Fruit fly (Drosophila melanogaster) whole organism, embryonic: ENCODE data around the gene Dscam3.
A peak's percentile ranks its signal among the peaks of the same experiment; 100 is the strongest.

Experiments used
- CG11247 ChIP-seq: fragments of 200-800 bp; sonication (Bioruptor generic); IDR thresholded peaks from 2 replicates; pipeline ENCODE4 v1.3.6; 2022; ENCODE audit warnings: missing biosample characterization, missing genetic modification characterization
- CG12942 ChIP-seq: fragments of 200-800 bp; sonication (Bioruptor generic); optimal IDR thresholded peaks from 3 replicates; lab custom pipeline; 2016; ENCODE audit warnings: missing biosample characterization, missing genetic modification characterization
- CG13296 ChIP-seq: fragments of 200-800 bp; sonication (Bioruptor generic); optimal IDR thresholded peaks from 3 replicates; lab custom pipeline; 2018; ENCODE audit warnings: missing biosample characterization, mild to moderate bottlenecking, missing genetic modification characterization
- CG15011 ChIP-seq: fragments of 200-800 bp; sonication (Bioruptor generic); optimal IDR thresholded peaks from 3 replicates; lab custom pipeline; 2018; ENCODE audit warnings: missing biosample characterization, mild to moderate bottlenecking, missing genetic modification characterization
- CG15601 ChIP-seq: fragments of 200-800 bp; sonication (Bioruptor generic); optimal IDR thresholded peaks from 3 replicates; lab custom pipeline; 2019; ENCODE audit warnings: missing biosample characterization, mild to moderate bottlenecking, missing genetic modification characterization, moderate library complexity
- CG15696 ChIP-seq: fragments of 200-800 bp; sonication (Bioruptor generic); optimal IDR thresholded peaks from 2 replicates; lab custom pipeline; 2019; ENCODE audit warnings: missing biosample characterization, mild to moderate bottlenecking, missing genetic modification characterization, moderate library complexity
- CG16813 ChIP-seq: fragments of 200-800 bp; sonication (Bioruptor generic); IDR thresholded peaks from 3 replicates; pipeline ENCODE4 v1.3.6; 2022; ENCODE audit warnings: missing biosample characterization, missing genetic modification characterization; ENCODE audit not compliant: partially characterized antibody
- CG1792 ChIP-seq: fragments of 200-800 bp; sonication (Bioruptor generic); optimal IDR thresholded peaks from 2 replicates; lab custom pipeline; 2016; ENCODE audit warnings: missing biosample characterization, missing genetic modification characterization
- CG2120 ChIP-seq: fragments of 200-800 bp; sonication (Bioruptor generic); optimal IDR thresholded peaks from 3 replicates; lab custom pipeline; 2016; ENCODE audit warnings: missing biosample characterization, missing genetic modification characterization
- CG2889 ChIP-seq: fragments of 200-800 bp; sonication (Bioruptor generic); IDR thresholded peaks from 3 replicates; pipeline ENCODE4 v1.3.6; 2022; ENCODE audit warnings: missing biosample characterization, missing genetic modification characterization
- CG3847 ChIP-seq: fragments of 200-800 bp; sonication (Bioruptor generic); IDR thresholded peaks from 2 replicates; pipeline ENCODE4 v1.3.6; 2022; ENCODE audit warnings: missing biosample characterization, missing genetic modification characterization
- CG4404 ChIP-seq: fragments of 200-800 bp; sonication (Bioruptor generic); IDR thresholded peaks from 2 replicates; pipeline ENCODE4 v1.3.6; 2022; ENCODE audit warnings: missing biosample characterization, missing genetic modification characterization
- CG5180 ChIP-seq: fragments of 200-800 bp; sonication (Bioruptor generic); optimal IDR thresholded peaks from 3 replicates; lab custom pipeline; 2017; ENCODE audit warnings: missing biosample characterization, missing genetic modification characterization, mild to moderate bottlenecking, moderate library complexity, missing genetic modification reagents
- CG6175 ChIP-seq: fragments of 200-800 bp; sonication (Bioruptor generic); IDR thresholded peaks from 3 replicates; pipeline ENCODE4 v1.3.6; 2022; ENCODE audit warnings: missing biosample characterization, missing genetic modification characterization
- CG6791 ChIP-seq: fragments of 200-800 bp; sonication (Bioruptor generic); IDR thresholded peaks from 3 replicates; pipeline ENCODE4 v1.3.6; 2022; ENCODE audit warnings: missing biosample characterization, missing genetic modification characterization; ENCODE audit not compliant: partially characterized antibody
- CG6813 ChIP-seq: fragments of 200-800 bp; sonication (Bioruptor generic); optimal IDR thresholded peaks from 2 replicates; lab custom pipeline; 2017; ENCODE audit warnings: missing biosample characterization, missing genetic modification characterization, mild to moderate bottlenecking, moderate library complexity, missing genetic modification reagents
- CG7271 ChIP-seq: fragments of 200-800 bp; sonication (Bioruptor generic); optimal IDR thresholded peaks from 2 replicates; lab custom pipeline; 2018; ENCODE audit warnings: missing biosample characterization, mild to moderate bottlenecking, missing genetic modification characterization, moderate library complexity
- CG7556 ChIP-seq: fragments of 200-800 bp; sonication (Bioruptor generic); optimal IDR thresholded peaks from 2 replicates; lab custom pipeline; 2017; ENCODE audit warnings: missing biosample characterization, mild to moderate bottlenecking, missing genetic modification characterization
- Dad ChIP-seq: fragments of 200-800 bp; sonication (Bioruptor generic); optimal IDR thresholded peaks from 3 replicates; lab custom pipeline; 2016; ENCODE audit warnings: missing biosample characterization, missing genetic modification characterization
- Elba2 ChIP-seq: fragments of 200-800 bp; sonication (Bioruptor generic); optimal IDR thresholded peaks from 3 replicates; lab custom pipeline; 2016; ENCODE audit warnings: missing biosample characterization, missing genetic modification characterization
- Fer2 ChIP-seq: fragments of 200-800 bp; sonication (Bioruptor generic); optimal IDR thresholded peaks from 2 replicates; lab custom pipeline; 2018; ENCODE audit warnings: missing biosample characterization, mild to moderate bottlenecking, missing genetic modification characterization, moderate library complexity
- Gug ChIP-seq: fragments of 200-800 bp; sonication (Bioruptor generic); IDR thresholded peaks from 4 replicates; pipeline ENCODE4 v1.3.6; 2022; ENCODE audit warnings: missing biosample characterization, missing genetic modification characterization
- H2.0 ChIP-seq: fragments of 200-800 bp; sonication (Bioruptor generic); IDR thresholded peaks from 2 replicates; pipeline ENCODE4 v1.3.6; 2022; ENCODE audit warnings: missing biosample characterization, missing genetic modification characterization
- HLH4C ChIP-seq: fragments of 200-800 bp; sonication (Bioruptor generic); IDR thresholded peaks from 3 replicates; pipeline ENCODE4 v1.3.6; 2022; ENCODE audit warnings: missing biosample characterization, missing genetic modification characterization; ENCODE audit not compliant: partially characterized antibody
- Hey ChIP-seq: fragments of 200-800 bp; sonication (Bioruptor generic); optimal IDR thresholded peaks from 3 replicates; lab custom pipeline; 2018; ENCODE audit warnings: missing biosample characterization, mild to moderate bottlenecking, missing genetic modification characterization
- Mad ChIP-seq: fragments of 200-800 bp; sonication (Bioruptor generic); optimal IDR thresholded peaks from 2 replicates; lab custom pipeline; 2016; ENCODE audit warnings: missing biosample characterization, missing genetic modification characterization
- Nf-YB ChIP-seq: fragments of 200-800 bp; sonication (Bioruptor generic); optimal IDR thresholded peaks from 3 replicates; lab custom pipeline; 2019; ENCODE audit warnings: missing biosample characterization, mild to moderate bottlenecking, missing genetic modification characterization, moderate library complexity
- Poxn ChIP-seq: fragments of 200-800 bp; sonication (Bioruptor generic); IDR thresholded peaks from 2 replicates; pipeline ENCODE4 v1.3.6; 2022; ENCODE audit warnings: missing biosample characterization, missing genetic modification characterization
- Sox100B ChIP-seq: fragments of 200-800 bp; sonication (Bioruptor generic); optimal IDR thresholded peaks from 3 replicates; lab custom pipeline; 2018; ENCODE audit warnings: missing biosample characterization, mild to moderate bottlenecking, missing genetic modification characterization
- Stat92E ChIP-seq, 3 experiments: fragments of >200 bp in 2 of 3; fragments of 200-800 bp in 1 of 3; sonication (Bioruptor generic) in 1 of 3; optimal IDR thresholded peaks; 2 replicates each; lab custom pipeline; 2017 to 2019; ENCODE audit warnings: missing biosample characterization in 3 of 3, missing genetic modification characterization in 3 of 3, mild to moderate bottlenecking in 1 of 3, moderate library complexity in 1 of 3
- Taf1 ChIP-seq: fragments of 200-800 bp; sonication (Bioruptor generic); IDR thresholded peaks from 2 replicates; pipeline ENCODE4 v1.3.6; 2022; ENCODE audit warnings: missing biosample characterization, missing genetic modification characterization
- ab ChIP-seq: fragments of 200-800 bp; sonication (Bioruptor generic); optimal IDR thresholded peaks from 2 replicates; lab custom pipeline; 2016; ENCODE audit warnings: missing biosample characterization, missing genetic modification characterization
- ap ChIP-seq: fragments of 200-800 bp; sonication (Bioruptor generic); IDR thresholded peaks from 2 replicates; pipeline ENCODE4 v1.3.6; 2022; ENCODE audit warnings: missing biosample characterization, missing genetic modification characterization
- chif ChIP-seq, 2 experiments: fragments of 200-800 bp; sonication (Bioruptor generic); optimal IDR thresholded peaks; 3 replicates each; lab custom pipeline; 2016; ENCODE audit warnings: missing biosample characterization in 2 of 2, missing genetic modification characterization in 2 of 2
- dm ChIP-seq: fragments of 200-800 bp; sonication (Bioruptor generic); optimal IDR thresholded peaks from 3 replicates; lab custom pipeline; 2016; ENCODE audit warnings: missing biosample characterization, missing genetic modification characterization
- dmrt11E ChIP-seq: fragments of 200-800 bp; sonication (Bioruptor generic); optimal IDR thresholded peaks from 3 replicates; lab custom pipeline; 2018; ENCODE audit warnings: missing biosample characterization, mild to moderate bottlenecking, missing genetic modification characterization, moderate library complexity
- exex ChIP-seq: fragments of 200-800 bp; sonication (Bioruptor generic); optimal IDR thresholded peaks from 4 replicates; lab custom pipeline; 2018; ENCODE audit warnings: missing biosample characterization, mild to moderate bottlenecking, missing genetic modification characterization, moderate library complexity
- h ChIP-seq: fragments of >200 bp; optimal IDR thresholded peaks from 2 replicates; lab custom pipeline; 2017
- jumu ChIP-seq: fragments of 200-800 bp; sonication (Bioruptor generic); optimal IDR thresholded peaks from 3 replicates; lab custom pipeline; 2016; ENCODE audit warnings: missing biosample characterization, missing genetic modification characterization
- kah ChIP-seq: fragments of 200-800 bp; sonication (Bioruptor generic); optimal IDR thresholded peaks from 2 replicates; lab custom pipeline; 2018; ENCODE audit warnings: missing biosample characterization, mild to moderate bottlenecking, missing genetic modification characterization
- kay ChIP-seq: fragments of 200-800 bp; sonication (Bioruptor generic); optimal IDR thresholded peaks from 2 replicates; lab custom pipeline; 2016; ENCODE audit warnings: missing biosample characterization, missing genetic modification characterization
- p53 ChIP-seq: fragments of 200-800 bp; sonication (Bioruptor generic); optimal IDR thresholded peaks from 2 replicates; lab custom pipeline; 2016; ENCODE audit warnings: missing biosample characterization, missing genetic modification characterization
- pfk ChIP-seq: fragments of 200-800 bp; sonication (Bioruptor generic); optimal IDR thresholded peaks from 2 replicates; lab custom pipeline; 2018; ENCODE audit warnings: missing biosample characterization, mild to moderate bottlenecking, missing genetic modification characterization, moderate library complexity
- pros ChIP-seq: fragments of 200-800 bp; sonication (Bioruptor generic); optimal IDR thresholded peaks from 3 replicates; lab custom pipeline; 2019; ENCODE audit warnings: missing biosample characterization, mild to moderate bottlenecking, missing genetic modification characterization, moderate library complexity
- ranshi ChIP-seq: fragments of 200-800 bp; sonication (Bioruptor generic); IDR thresholded peaks from 2 replicates; pipeline ENCODE4 v1.3.6; 2022; ENCODE audit warnings: missing biosample characterization, missing genetic modification characterization
- rib ChIP-seq: fragments of 200-800 bp; sonication (Bioruptor generic); IDR thresholded peaks from 2 replicates; pipeline ENCODE4 v1.3.6; 2022; ENCODE audit warnings: missing biosample characterization, missing genetic modification characterization
- sisA ChIP-seq: fragments of 200-800 bp; sonication (Bioruptor generic); IDR thresholded peaks from 2 replicates; pipeline ENCODE4 v1.3.6; 2022; ENCODE audit warnings: missing biosample characterization, missing genetic modification characterization
- tll ChIP-seq, 2 experiments: fragments of 200-800 bp in 1 of 2; fragments of >200 bp in 1 of 2; sonication (Bioruptor generic) in 1 of 2; optimal IDR thresholded peaks; 2 replicates each; lab custom pipeline; 2017 to 2019; ENCODE audit warnings: missing biosample characterization in 2 of 2, missing genetic modification characterization in 2 of 2, mild to moderate bottlenecking in 1 of 2, moderate library complexity in 1 of 2
- ttk ChIP-seq: fragments of 200-800 bp; sonication (Bioruptor generic); IDR thresholded peaks from 2 replicates; pipeline ENCODE4 v2.1.2; 2022; ENCODE audit warnings: missing biosample characterization, missing genetic modification characterization
- zfh1 ChIP-seq: fragments of 200-800 bp; sonication (Bioruptor generic); IDR thresholded peaks from 3 replicates; pipeline ENCODE4 v1.3.6; 2022; ENCODE audit warnings: missing biosample characterization, missing genetic modification characterization
- zfh2 ChIP-seq: fragments of 200-800 bp; sonication (Bioruptor generic); optimal IDR thresholded peaks from 2 replicates; lab custom pipeline; 2016; ENCODE audit warnings: missing biosample characterization, missing genetic modification characterization

Gene Dscam3

DNA sequence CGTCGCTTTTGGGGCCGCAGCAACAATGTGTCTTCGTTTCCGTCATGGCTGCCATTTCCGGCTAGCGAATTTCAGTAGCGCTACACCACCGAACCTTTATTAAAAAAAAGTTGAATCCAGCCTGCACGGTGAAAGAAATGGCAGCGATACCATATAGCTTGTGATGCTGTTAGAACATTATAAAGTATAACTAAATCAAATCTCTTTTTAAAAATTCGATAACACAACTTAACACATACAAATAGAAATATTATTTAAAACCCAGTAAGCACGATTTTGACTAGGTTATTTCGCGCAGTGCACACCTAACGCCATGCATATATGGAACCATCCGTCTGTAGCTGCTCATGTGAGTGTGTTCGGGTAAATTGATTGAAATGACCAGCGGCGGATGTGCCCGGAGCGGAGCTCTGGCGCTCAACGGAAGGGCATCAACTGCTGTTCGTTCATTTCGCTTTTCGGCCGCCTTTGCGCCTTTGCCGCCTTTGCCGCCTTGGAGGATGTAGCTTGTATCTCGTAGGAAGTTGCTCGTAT is 20.7 kb upstream of the Dscam3 start (continued):
- no peak for TF ChIP-seq CG1792 (GFP tag; lab: Kevin White, UChicago)
- TF ChIP-seq CG15601: no peak
- TF ChIP-seq HLH4C: no peak
- TF ChIP-seq h (lab: Kevin White, UChicago): no peak
- TF ChIP-seq zfh2: peak; percentile 18
- no peak for TF ChIP-seq H2.0 (GFP tag; lab: Robert Waterston, UW)
- TF ChIP-seq Taf1 (GFP tag; lab: Robert Waterston, UW): no peak
- TF ChIP-seq Gug (GFP tag; lab: Robert Waterston, UW): no peak
- TF ChIP-seq ap (GFP tag; lab: Robert Waterston, UW): no peak
- TF ChIP-seq CG7556 (GFP tag; lab: Kevin White, UChicago): peak; percentile 69
- TF ChIP-seq CG11247 (GFP tag; lab: Robert Waterston, UW): no peak
- TF ChIP-seq CG15011: no peak
- TF ChIP-seq Nf-YB (GFP tag; lab: Kevin White, UChicago): no peak
- TF ChIP-seq chif (GFP tag; optimal IDR thresholded peaks at IDR 0.05; lab: Kevin White, UChicago): no peak
- TF ChIP-seq rib (GFP tag; lab: Robert Waterston, UW): no peak
- TF ChIP-seq Dad (GFP tag; lab: Kevin White, UChicago): no peak
- TF ChIP-seq CG2889 (GFP tag; lab: Robert Waterston, UW): no peak
- TF ChIP-seq ttk (GFP tag; lab: Robert Waterston, UW): 0 out of 2 replicates have a peak, but pooled peaks have one; percentile 36
- no peak for TF ChIP-seq exex
- peak; percentile 19 for TF ChIP-seq Fer2 (tag; lab: Kevin White, UChicago)
- TF ChIP-seq CG6791 (GFP tag; lab: Robert Waterston, UW): no peak
- TF ChIP-seq CG13296 (GFP tag; lab: Kevin White, UChicago): peak; percentile 57
- no peak for TF ChIP-seq Poxn (GFP tag; lab: Robert Waterston, UW)
- no peak for TF ChIP-seq Hey
- no peak for TF ChIP-seq kay (GFP tag; lab: Kevin White, UChicago)
- TF ChIP-seq zfh1 (GFP tag; lab: Robert Waterston, UW): no peak
- no peak for TF ChIP-seq CG15696 (tag; lab: Kevin White, UChicago)
- TF ChIP-seq CG7271 (tag; lab: Kevin White, UChicago): no peak
- no peak for TF ChIP-seq sisA (GFP tag; lab: Robert Waterston, UW)
- no peak for TF ChIP-seq dmrt11E
- no peak for TF ChIP-seq kah (GFP tag; lab: Kevin White, UChicago)
- TF ChIP-seq CG6175 (GFP tag; lab: Robert Waterston, UW): no peak
- no peak for TF ChIP-seq p53 (GFP tag; lab: Kevin White, UChicago)
- TF ChIP-seq jumu (GFP tag; lab: Kevin White, UChicago): no peak
- no peak for TF ChIP-seq dm
- TF ChIP-seq Stat92E (GFP tag; optimal IDR thresholded peaks at IDR 0.05; lab: Kevin White, UChicago): no peak
- TF ChIP-seq CG4404 (GFP tag; lab: Robert Waterston, UW): no peak
- no peak for TF ChIP-seq CG12942 (GFP tag; lab: Kevin White, UChicago)
- TF ChIP-seq pros (GFP tag; lab: Kevin White, UChicago): no peak
- TF ChIP-seq Mad (GFP tag; lab: Kevin White, UChicago): no peak
- peak; percentile 48; the same call in 1 of the 2 replicates for TF ChIP-seq CG3847 (GFP tag; lab: Robert Waterston, UW)
- TF ChIP-seq CG16813 (GFP tag; lab: Robert Waterston, UW): no peak
- no peak for TF ChIP-seq CG5180 (GFP tag; lab: Kevin White, UChicago)
- TF ChIP-seq pfk (GFP tag; lab: Kevin White, UChicago): no peak
- TF ChIP-seq CG2120 (GFP tag; lab: Kevin White, UChicago): peak; percentile 80
- TF ChIP-seq Sox100B (GFP tag; lab: Kevin White, UChicago): peak; percentile 5
- no peak for TF ChIP-seq tll (GFP tag; optimal IDR thresholded peaks at IDR 0.05; lab: Kevin White, UChicago)
- TF ChIP-seq ranshi (GFP tag; lab: Robert Waterston, UW): peak; percentile 36; the same call in 1 of the 2 replicates
- no peak for TF ChIP-seq CG6813 (GFP tag; lab: Kevin White, UChicago)
- no peak for TF ChIP-seq ab (GFP tag; lab: Kevin White, UChicago)
- TF ChIP-seq Elba2 (GFP tag; lab: Kevin White, UChicago): no peak
